Worm (Caenorhabditis elegans) whole organism, L3 larva: ENCODE results near the gene F58A3.4.

Experiments
- ama-1 ChIP-seq: fragments of 150-350 bp; optimal IDR thresholded peaks from 2 replicates; lab custom pipeline; 2018
- ceh-28 ChIP-seq: fragments of 150-350 bp; optimal IDR thresholded peaks from 2 replicates; lab custom pipeline; 2014; ENCODE audit warnings: missing biosample characterization, missing genetic modification reagents, missing genetic modification characterization
- egl-27 ChIP-seq: sonication (generic microtip); optimal IDR thresholded peaks from 4 replicates; lab custom pipeline; 2017; ENCODE audit warnings: missing biosample characterization, missing genetic modification reagents, missing genetic modification characterization
- elt-1 ChIP-seq: fragments of 150-350 bp; optimal IDR thresholded peaks from 2 replicates; lab custom pipeline; 2014; ENCODE audit warnings: missing biosample characterization, missing genetic modification characterization
- lin-15B ChIP-seq: fragments of 150-350 bp; optimal IDR thresholded peaks from 2 replicates; lab custom pipeline; 2014; ENCODE audit warnings: missing biosample characterization, missing genetic modification characterization
- lin-39 ChIP-seq: fragments of 150-350 bp; optimal IDR thresholded peaks from 2 replicates; lab custom pipeline; 2018; ENCODE audit warnings: missing biosample characterization, missing genetic modification reagents, missing genetic modification characterization
- nhr-25 ChIP-seq: sonication (generic microtip); optimal IDR thresholded peaks from 2 replicates; lab custom pipeline; 2017; ENCODE audit warnings: missing biosample characterization, missing genetic modification characterization
- nhr-28 ChIP-seq: fragments of 150-350 bp; optimal IDR thresholded peaks from 2 replicates; lab custom pipeline; 2014; ENCODE audit warnings: missing biosample characterization, missing genetic modification characterization
- nhr-77 ChIP-seq: fragments of 150-350 bp; optimal IDR thresholded peaks from 2 replicates; lab custom pipeline; 2014; ENCODE audit warnings: missing biosample characterization, missing genetic modification characterization
- pha-4 ChIP-seq: fragments of 150-350 bp; optimal IDR thresholded peaks from 2 replicates; lab custom pipeline; 2014; ENCODE audit warnings: missing biosample characterization, missing genetic modification reagents, missing genetic modification characterization
- snpc-4 ChIP-seq: fragments of 150-350 bp; optimal IDR thresholded peaks from 2 replicates; lab custom pipeline; 2014; ENCODE audit warnings: missing biosample characterization, missing genetic modification characterization
- tbx-2 ChIP-seq: sonication (generic microtip); optimal IDR thresholded peaks from 2 replicates; lab custom pipeline; 2016; ENCODE audit warnings: mild to moderate bottlenecking, missing genetic modification characterization, missing compliant biosample characterization
- unc-62 ChIP-seq: fragments of 150-350 bp; sonication (generic microtip); optimal IDR thresholded peaks from 4 replicates; lab custom pipeline; 2014; ENCODE audit warnings: missing biosample characterization, missing genetic modification reagents, missing genetic modification characterization

DNA sequence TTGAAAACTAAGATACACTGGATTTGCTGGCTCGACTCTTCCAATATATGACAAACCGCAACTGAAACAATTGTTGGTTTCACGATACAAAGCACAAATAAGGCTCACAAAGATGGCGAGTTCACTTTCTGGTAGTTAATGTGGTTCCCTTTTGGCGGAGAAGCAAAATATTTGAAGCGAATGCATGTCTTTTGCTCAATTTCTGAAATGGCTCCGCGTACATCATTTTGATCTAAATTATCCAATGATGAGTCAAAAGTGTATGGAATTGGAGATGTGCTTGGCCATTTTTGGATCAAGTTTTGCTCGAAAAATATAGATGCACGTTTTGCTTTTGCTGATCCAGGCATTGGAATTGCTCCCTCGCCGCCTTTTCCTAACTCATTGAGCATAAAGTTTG lies 48.7 kb downstream of the F58A3.4 start:
- TF ChIP-seq snpc-4: no peak
- no peak for TF ChIP-seq nhr-77 (tag; lab: Kevin White, UChicago)
- TF ChIP-seq lin-39 (tag; lab: Kevin White, UChicago): no peak
- no peak for TF ChIP-seq tbx-2 (tag; lab: Kevin White, UChicago)
- TF ChIP-seq lin-15B (tag; lab: Kevin White, UChicago): no peak
- no peak for TF ChIP-seq ama-1 (lab: Kevin White, UChicago)
- no peak for TF ChIP-seq nhr-25
- TF ChIP-seq egl-27 (tag; lab: Kevin White, UChicago): no peak
- TF ChIP-seq nhr-28 (tag; lab: Kevin White, UChicago): no peak
- TF ChIP-seq elt-1: no peak
- TF ChIP-seq ceh-28 (tag; lab: Kevin White, UChicago): no peak
- TF ChIP-seq pha-4 (tag; lab: Kevin White, UChicago): no peak
- TF ChIP-seq unc-62 (GFP tag; lab: Kevin White, UChicago): no peak
